Worm (Caenorhabditis elegans) whole organism, L1 larva: ENCODE data around the gene sars-2.

Source experiments
- F16B12.6 ChIP-seq: fragments of 150-350 bp; optimal IDR thresholded peaks from 2 replicates; lab custom pipeline; 2014; ENCODE audit warnings: missing biosample characterization, missing genetic modification characterization
- aha-1 ChIP-seq: fragments of 150-350 bp; optimal IDR thresholded peaks from 2 replicates; lab custom pipeline; 2014; ENCODE audit warnings: missing biosample characterization, missing genetic modification characterization
- aly-2 ChIP-seq: fragments of 150-350 bp; optimal IDR thresholded peaks from 2 replicates; lab custom pipeline; 2014; ENCODE audit warnings: missing biosample characterization, missing genetic modification characterization
- blmp-1 ChIP-seq: fragments of 150-350 bp; optimal IDR thresholded peaks from 2 replicates; lab custom pipeline; 2014; ENCODE audit warnings: missing biosample characterization, missing genetic modification characterization
- ceh-63 ChIP-seq: fragments of 200-800 bp; sonication (Bioruptor generic); optimal IDR thresholded peaks from 2 replicates; lab custom pipeline; 2018; ENCODE audit warnings: mild to moderate bottlenecking, missing genetic modification characterization, missing compliant biosample characterization
- ceh-8 ChIP-seq: fragments of 200-800 bp; sonication (Bioruptor generic); optimal IDR thresholded peaks from 2 replicates; lab custom pipeline; 2018; ENCODE audit warnings: mild to moderate bottlenecking, missing genetic modification characterization, moderate library complexity, missing compliant biosample characterization
- ceh-82 ChIP-seq, 3 experiments: fragments of 150-350 bp in 1 of 3; sonication (generic microtip) in 2 of 3; optimal IDR thresholded peaks; 2 replicates each; lab custom pipeline; 2014 to 2017; ENCODE audit warnings: missing biosample characterization in 3 of 3, missing genetic modification characterization in 3 of 3
- ceh-90 ChIP-seq: sonication (generic microtip); optimal IDR thresholded peaks from 2 replicates; lab custom pipeline; 2016; ENCODE audit warnings: missing genetic modification characterization, missing compliant biosample characterization
- ces-1 ChIP-seq: fragments of 150-350 bp; optimal IDR thresholded peaks from 2 replicates; lab custom pipeline; 2014; ENCODE audit warnings: missing biosample characterization, missing genetic modification reagents, missing genetic modification characterization
- dpl-1 ChIP-seq, 3 experiments: fragments of 150-350 bp in 2 of 3; sonication (generic microtip) in 1 of 3; optimal IDR thresholded peaks; 2 replicates each; lab custom pipeline; 2014 to 2017; ENCODE audit warnings: missing biosample characterization in 3 of 3, missing genetic modification characterization in 3 of 3, missing genetic modification reagents in 3 of 3
- efl-1 ChIP-seq, 4 experiments: fragments of 150-350 bp; optimal IDR thresholded peaks in 3 of 4; peaks in 1 of 4; 1 replicate in 1 of 4; 2 replicates in 3 of 4; lab custom pipeline; 2014; ENCODE audit warnings: missing biosample characterization in 2 of 4, missing genetic modification characterization in 2 of 4, missing genetic modification reagents in 2 of 4
- efl-3 ChIP-seq: fragments of 200-800 bp; sonication (Bioruptor generic); optimal IDR thresholded peaks from 2 replicates; lab custom pipeline; 2018; ENCODE audit warnings: mild to moderate bottlenecking, missing genetic modification characterization, missing compliant biosample characterization
- egl-13 ChIP-seq: sonication (generic microtip); optimal IDR thresholded peaks from 2 replicates; lab custom pipeline; 2016; ENCODE audit warnings: missing genotype, missing genetic modification reagents, missing genetic modification characterization, missing compliant biosample characterization
- egl-27 ChIP-seq, 2 experiments: fragments of 150-350 bp in 1 of 2; sonication (generic microtip); optimal IDR thresholded peaks; 3 replicates each; lab custom pipeline; 2017 to 2018; ENCODE audit warnings: missing biosample characterization in 2 of 2, missing genetic modification characterization in 2 of 2, missing genetic modification reagents in 2 of 2
- elt-2 ChIP-seq: sonication (generic microtip); optimal IDR thresholded peaks from 2 replicates; lab custom pipeline; 2016; ENCODE audit warnings: missing genetic modification characterization, mild to moderate bottlenecking, inconsistent platforms, missing compliant biosample characterization, missing genetic modification reagents
- ets-5 ChIP-seq: fragments of 200-800 bp; sonication (Bioruptor generic); IDR thresholded peaks from 2 replicates; pipeline ENCODE4 v1.3.6; 2022; ENCODE audit warnings: missing genetic modification characterization, missing compliant biosample characterization
- grh-1 ChIP-seq: fragments of 200-800 bp; sonication (Bioruptor generic); IDR thresholded peaks from 2 replicates; pipeline ENCODE4 v1.3.6; 2022; ENCODE audit warnings: missing genetic modification reagents, missing genetic modification characterization, missing compliant biosample characterization
- hlh-17 ChIP-seq: fragments of 200-800 bp; sonication (Bioruptor generic); optimal IDR thresholded peaks from 2 replicates; lab custom pipeline; 2018; ENCODE audit warnings: missing genetic modification characterization, mild to moderate bottlenecking, missing compliant biosample characterization, moderate library complexity, borderline replicate concordance
- hpl-2 ChIP-seq: fragments of 150-350 bp; optimal IDR thresholded peaks from 2 replicates; lab custom pipeline; 2014; ENCODE audit warnings: missing biosample characterization, missing genetic modification reagents, missing genetic modification characterization
- isw-1 ChIP-seq: fragments of 200-800 bp; sonication (Bioruptor generic); IDR thresholded peaks from 2 replicates; pipeline ENCODE4 v1.3.6; 2022; ENCODE audit warnings: missing genetic modification characterization, missing compliant biosample characterization
- jun-1 ChIP-seq: fragments of 150-350 bp; optimal IDR thresholded peaks from 2 replicates; lab custom pipeline; 2014; ENCODE audit warnings: missing biosample characterization, missing genetic modification reagents, missing genetic modification characterization
- lin-15B ChIP-seq: fragments of 150-350 bp; sonication (generic microtip); optimal IDR thresholded peaks from 3 replicates; lab custom pipeline; 2014; ENCODE audit warnings: missing biosample characterization, missing genetic modification characterization
- lin-39 ChIP-seq: fragments of 150-350 bp; optimal IDR thresholded peaks from 2 replicates; lab custom pipeline; 2014; ENCODE audit warnings: missing biosample characterization, missing genetic modification reagents, missing genetic modification characterization
- mdl-1 ChIP-seq, 2 experiments: fragments of 150-350 bp; optimal IDR thresholded peaks; 2 replicates each; lab custom pipeline; 2014 to 2017; ENCODE audit warnings: missing biosample characterization in 2 of 2, missing genetic modification characterization in 2 of 2, inconsistent platforms in 1 of 2
- mef-2 ChIP-seq: fragments of 150-350 bp; optimal IDR thresholded peaks from 2 replicates; lab custom pipeline; 2014; ENCODE audit warnings: missing biosample characterization, missing genetic modification characterization
- nhr-12 ChIP-seq: sonication (generic microtip); optimal IDR thresholded peaks from 2 replicates; lab custom pipeline; 2017; ENCODE audit warnings: missing biosample characterization, missing genetic modification characterization
- nhr-20 ChIP-seq: sonication (generic microtip); optimal IDR thresholded peaks from 2 replicates; lab custom pipeline; 2016; ENCODE audit warnings: mild to moderate bottlenecking, missing genetic modification characterization, missing compliant biosample characterization
- nhr-237 ChIP-seq: fragments of 150-350 bp; optimal IDR thresholded peaks from 2 replicates; lab custom pipeline; 2014; ENCODE audit warnings: missing biosample characterization, missing genetic modification characterization
- nhr-47 ChIP-seq: sonication (generic microtip); optimal IDR thresholded peaks from 2 replicates; lab custom pipeline; 2016; ENCODE audit warnings: mild to moderate bottlenecking, missing genetic modification characterization, moderate library complexity, missing compliant biosample characterization
- nhr-85 ChIP-seq: sonication (generic microtip); peaks from one replicate; lab custom pipeline; 2016; ENCODE audit warnings: missing genetic modification characterization, inconsistent platforms, missing compliant biosample characterization
- nhr-90 ChIP-seq: sonication (generic microtip); optimal IDR thresholded peaks from 2 replicates; lab custom pipeline; 2016; ENCODE audit warnings: mild to moderate bottlenecking, missing genetic modification characterization, missing compliant biosample characterization; ENCODE audit not compliant: poor library complexity
- pqm-1 ChIP-seq: sonication (generic microtip); optimal IDR thresholded peaks from 3 replicates; lab custom pipeline; 2017; ENCODE audit warnings: missing biosample characterization, missing genetic modification characterization
- rnt-1 ChIP-seq: sonication (generic microtip); optimal IDR thresholded peaks from 2 replicates; lab custom pipeline; 2016; ENCODE audit warnings: mild to moderate bottlenecking, missing genetic modification characterization, moderate library complexity, missing compliant biosample characterization
- skn-1 ChIP-seq: fragments of 150-350 bp; optimal IDR thresholded peaks from 2 replicates; lab custom pipeline; 2014; ENCODE audit warnings: missing biosample characterization, missing genetic modification characterization
- snpc-4 ChIP-seq: fragments of 150-350 bp; optimal IDR thresholded peaks from 2 replicates; lab custom pipeline; 2014; ENCODE audit warnings: missing biosample characterization, missing genetic modification characterization
- tbx-2 ChIP-seq: sonication (generic microtip); optimal IDR thresholded peaks from 2 replicates; lab custom pipeline; 2016; ENCODE audit warnings: missing genetic modification characterization, missing compliant biosample characterization
- tlp-1 ChIP-seq: fragments of 150-350 bp; optimal IDR thresholded peaks from 2 replicates; lab custom pipeline; 2014; ENCODE audit warnings: missing biosample characterization, missing genetic modification characterization
- unc-130 ChIP-seq: fragments of 150-350 bp; optimal IDR thresholded peaks from 2 replicates; lab custom pipeline; 2017; ENCODE audit warnings: missing biosample characterization, missing genetic modification characterization, inconsistent platforms
- unc-62 ChIP-seq: fragments of 150-350 bp; optimal IDR thresholded peaks from 2 replicates; lab custom pipeline; 2014; ENCODE audit warnings: missing biosample characterization, missing genetic modification reagents, missing genetic modification characterization
- unc-86 ChIP-seq: sonication (generic microtip); optimal IDR thresholded peaks from 2 replicates; lab custom pipeline; 2016; ENCODE audit warnings: missing genetic modification characterization, missing compliant biosample characterization
- unc-98 ChIP-seq: fragments of 200-800 bp; sonication (Bioruptor generic); IDR thresholded peaks from 2 replicates; pipeline ENCODE4 v1.3.6; 2022; ENCODE audit warnings: missing genetic modification characterization, missing compliant biosample characterization
- vab-15 ChIP-seq: sonication (generic microtip); optimal IDR thresholded peaks from 2 replicates; lab custom pipeline; 2017; ENCODE audit warnings: missing genotype, mild to moderate bottlenecking, missing genetic modification characterization, missing compliant biosample characterization
- ztf-4 ChIP-seq: fragments of 150-350 bp; optimal IDR thresholded peaks from 2 replicates; lab custom pipeline; 2014; ENCODE audit warnings: missing biosample characterization, missing genetic modification characterization

sars-2 gene

ce11 chrIV:4398890-4399289 is 41.5 kb downstream of the sars-2 start:
- TF ChIP-seq ces-1 (GFP tag; lab: Kevin White, UChicago) (no peak), efl-1 (optimal IDR thresholded peaks at IDR 0.05; lab: Kevin White, UChicago) (no peak), efl-1 (GFP tag; optimal IDR thresholded peaks at IDR 0.05 in 1 of 2; lab: Kevin White, UChicago) (peak in 1 of 2 experiments; percentile 56)

ce11 chrIV:4399418-4400136 is 42.1 kb downstream of the sars-2 start:
- TF ChIP-seq blmp-1 (tag; lab: Kevin White, UChicago) (peak; percentile 63), efl-1 (optimal IDR thresholded peaks at IDR 0.05; lab: Kevin White, UChicago) (peak in 1 of 2 experiments; percentile 1), efl-1 (GFP tag; optimal IDR thresholded peaks at IDR 0.05 in 1 of 2; lab: Kevin White, UChicago) (peak in 1 of 2 experiments; percentile 71), isw-1 (no peak)
- TF ChIP-seq, all 84 proteins: peak for 2

ce11 chrIV:4400350-4401326 is 43.2 kb downstream of the sars-2 start, which contains the start of gene Y24D9A.6:
Y24D9A.6 (minus strand) TSS chrIV:4400400.
- TF ChIP-seq ztf-4 (tag; lab: Kevin White, UChicago): peak; percentile 68
- TF ChIP-seq skn-1 (tag; lab: Kevin White, UChicago): peak; percentile 57
- TF ChIP-seq lin-15B (tag; lab: Kevin White, UChicago): no peak
- no peak for TF ChIP-seq mef-2 (tag; lab: Kevin White, UChicago)
- TF ChIP-seq aha-1 (tag; lab: Kevin White, UChicago): no peak
- no peak for TF ChIP-seq F16B12.6 (tag; lab: Kevin White, UChicago)
- TF ChIP-seq hlh-17 (GFP tag; lab: Kevin White, UChicago): no peak
- TF ChIP-seq hpl-2 (GFP tag; lab: Kevin White, UChicago): peak; percentile 74
- TF ChIP-seq efl-3 (GFP tag; lab: Kevin White, UChicago): peak; percentile 96
- peak; percentile 49 for TF ChIP-seq rnt-1 (tag; lab: Kevin White, UChicago)
- TF ChIP-seq ceh-63 (GFP tag; lab: Kevin White, UChicago): no peak
- no peak for TF ChIP-seq ceh-8 (GFP tag; lab: Kevin White, UChicago)
- no peak for TF ChIP-seq snpc-4 (tag; lab: Kevin White, UChicago)
- TF ChIP-seq nhr-47 (tag; lab: Kevin White, UChicago): peak; percentile 84
- TF ChIP-seq aly-2 (tag; lab: Kevin White, UChicago): peak; percentile 41
- no peak for TF ChIP-seq pqm-1 (tag; lab: Kevin White, UChicago)
- TF ChIP-seq egl-13 (tag; lab: Kevin White, UChicago): no peak
- no peak for TF ChIP-seq elt-2 (tag; lab: Kevin White, UChicago)
- no peak for TF ChIP-seq ceh-90
- peak; percentile 66 for TF ChIP-seq vab-15 (tag; lab: Kevin White, UChicago)
- TF ChIP-seq ceh-82 (tag; optimal IDR thresholded peaks at IDR 0.05; lab: Kevin White, UChicago): peak; percentile 20 to 47 (median 37)
- no peak for TF ChIP-seq tlp-1 (tag; lab: Kevin White, UChicago)
- TF ChIP-seq grh-1 (GFP tag; lab: Robert Waterston, UW): peak; percentile 100
- peak; percentile 74 for TF ChIP-seq lin-39
- TF ChIP-seq nhr-237 (tag; lab: Kevin White, UChicago): peak; percentile 57
- TF ChIP-seq jun-1 (tag; lab: Kevin White, UChicago): peak; percentile 42
- TF ChIP-seq nhr-20 (tag; lab: Kevin White, UChicago): peak; percentile 84
- TF ChIP-seq nhr-85: peak; percentile 100
- TF ChIP-seq tbx-2 (tag; lab: Kevin White, UChicago): peak; percentile 64
- TF ChIP-seq ets-5 (GFP tag; lab: Robert Waterston, UW): no peak
- no peak for TF ChIP-seq unc-98 (GFP tag; lab: Robert Waterston, UW)
- peak; percentile 10 to 63 for TF ChIP-seq mdl-1 (tag; optimal IDR thresholded peaks at IDR 0.05; lab: Kevin White, UChicago)
- no peak for TF ChIP-seq unc-62 (GFP tag; lab: Kevin White, UChicago)
- peak; percentile 60 to 75 (median 69) for TF ChIP-seq dpl-1 (GFP tag; optimal IDR thresholded peaks at IDR 0.05; lab: Kevin White, UChicago)
- TF ChIP-seq unc-130 (tag; lab: Kevin White, UChicago): peak; percentile 17
- no peak for TF ChIP-seq unc-86 (tag; lab: Kevin White, UChicago)
- TF ChIP-seq blmp-1 (tag; lab: Kevin White, UChicago): peak; percentile 98
- no peak for TF ChIP-seq isw-1
- TF ChIP-seq nhr-90: peak; percentile 94
- no peak for TF ChIP-seq nhr-12 (tag; lab: Kevin White, UChicago)
- peak; percentile 58 to 71 for TF ChIP-seq egl-27 (tag; optimal IDR thresholded peaks at IDR 0.05; lab: Kevin White, UChicago)
